Fruit fly (Drosophila melanogaster) whole organism, adult: ENCODE data around the gene CtBP.

Experiments used
- CG11617 ChIP-seq: fragments of 200-800 bp; sonication (Bioruptor generic); optimal IDR thresholded peaks from 2 replicates; lab custom pipeline; 2017; ENCODE audit warnings: mild to moderate bottlenecking, missing biosample characterization, missing genetic modification reagents, missing genetic modification characterization
- CG12768 ChIP-seq: fragments of 200-800 bp; sonication (Bioruptor generic); optimal IDR thresholded peaks from 2 replicates; lab custom pipeline; 2017; ENCODE audit warnings: missing biosample characterization, missing genetic modification characterization, mild to moderate bottlenecking, moderate library complexity, missing genetic modification reagents
- CG14711 ChIP-seq: fragments of 200-800 bp; sonication (Bioruptor generic); optimal IDR thresholded peaks from 2 replicates; lab custom pipeline; 2018; ENCODE audit warnings: missing biosample characterization, mild to moderate bottlenecking, missing genetic modification characterization, moderate library complexity
- CG1620 ChIP-seq: fragments of 200-800 bp; sonication (Bioruptor generic); optimal IDR thresholded peaks from 2 replicates; lab custom pipeline; 2016; ENCODE audit warnings: missing biosample characterization, missing genetic modification characterization
- CG33017 ChIP-seq: fragments of 200-800 bp; sonication (Bioruptor generic); optimal IDR thresholded peaks from 2 replicates; lab custom pipeline; 2018; ENCODE audit warnings: missing biosample characterization, mild to moderate bottlenecking, missing genetic modification characterization, moderate library complexity
- CG5204 ChIP-seq: fragments of 200-800 bp; sonication (Bioruptor generic); optimal IDR thresholded peaks from 2 replicates; lab custom pipeline; 2016; ENCODE audit warnings: missing biosample characterization, missing genetic modification characterization
- CG7045 ChIP-seq: fragments of 200-800 bp; sonication (Bioruptor generic); optimal IDR thresholded peaks from 2 replicates; lab custom pipeline; 2017; ENCODE audit warnings: missing biosample characterization, mild to moderate bottlenecking, missing genetic modification characterization
- CG7101 ChIP-seq: fragments of 200-800 bp; sonication (Bioruptor generic); optimal IDR thresholded peaks from 2 replicates; lab custom pipeline; 2018; ENCODE audit warnings: missing biosample characterization, mild to moderate bottlenecking, missing genetic modification characterization, moderate library complexity
- Clk ChIP-seq: fragments of 200-800 bp; sonication (Bioruptor generic); optimal IDR thresholded peaks from 2 replicates; lab custom pipeline; 2017; ENCODE audit warnings: missing biosample characterization, missing genetic modification characterization
- Crg-1 ChIP-seq: fragments of 200-800 bp; sonication (Bioruptor generic); optimal IDR thresholded peaks from 2 replicates; lab custom pipeline; 2016; ENCODE audit warnings: missing biosample characterization, missing genetic modification characterization
- Hr96 ChIP-seq: fragments of 200-800 bp; sonication (Bioruptor generic); optimal IDR thresholded peaks from 2 replicates; lab custom pipeline; 2016; ENCODE audit warnings: missing biosample characterization, missing genetic modification characterization
- Mnt ChIP-seq: fragments of 200-800 bp; sonication (Bioruptor generic); optimal IDR thresholded peaks from 2 replicates; lab custom pipeline; 2016; ENCODE audit warnings: missing biosample characterization, mild to moderate bottlenecking, missing genetic modification characterization
- bab1 ChIP-seq: fragments of 200-800 bp; sonication (Bioruptor generic); optimal IDR thresholded peaks from 3 replicates; lab custom pipeline; 2019; ENCODE audit warnings: missing biosample characterization, mild to moderate bottlenecking, missing genetic modification characterization, moderate library complexity
- cic ChIP-seq: fragments of 200-800 bp; sonication (Bioruptor generic); optimal IDR thresholded peaks from 2 replicates; lab custom pipeline; 2017; ENCODE audit warnings: missing biosample characterization, mild to moderate bottlenecking, missing genetic modification characterization, moderate library complexity
- cnc ChIP-seq, 2 experiments: fragments of >200 bp; optimal IDR thresholded peaks; 2 replicates each; lab custom pipeline; 2017
- kay ChIP-seq: fragments of 200-800 bp; sonication (Bioruptor generic); peaks from one replicate; lab custom pipeline; 2016; ENCODE audit warnings: missing biosample characterization, missing genetic modification characterization, borderline replicate concordance
- ovo ChIP-seq: fragments of 200-800 bp; sonication (Bioruptor generic); optimal IDR thresholded peaks from 2 replicates; lab custom pipeline; 2016; ENCODE audit warnings: missing biosample characterization, missing genetic modification characterization
- pad ChIP-seq: fragments of 200-800 bp; sonication (Bioruptor generic); optimal IDR thresholded peaks from 3 replicates; lab custom pipeline; 2017; ENCODE audit warnings: missing biosample characterization, missing genetic modification characterization, mild to moderate bottlenecking, moderate library complexity, missing genetic modification reagents
- tj ChIP-seq: fragments of 200-800 bp; sonication (Bioruptor generic); optimal IDR thresholded peaks from 3 replicates; lab custom pipeline; 2017; ENCODE audit warnings: missing biosample characterization, mild to moderate bottlenecking, missing genetic modification characterization, moderate library complexity
- toe ChIP-seq: fragments of 200-800 bp; sonication (Bioruptor generic); optimal IDR thresholded peaks from 2 replicates; lab custom pipeline; 2016; ENCODE audit warnings: missing biosample characterization, missing genetic modification characterization

CtBP gene

dm6 chr3R:13057121-13057805, 45.8 kb downstream of the CtBP start, which contains the start of gene sim:
Gene sim, plus strand, starts transcription at chr3R:13057755.
- no peak for TF ChIP-seq ovo (GFP tag; lab: Kevin White, UChicago)
- TF ChIP-seq Mnt (GFP tag; lab: Kevin White, UChicago): no peak
- TF ChIP-seq CG7101 (tag; lab: Kevin White, UChicago): no peak
- TF ChIP-seq tj: no peak
- TF ChIP-seq CG5204 (GFP tag; lab: Kevin White, UChicago): no peak
- no peak for TF ChIP-seq CG12768 (GFP tag; lab: Kevin White, UChicago)
- no peak for TF ChIP-seq CG14711 (tag; lab: Kevin White, UChicago)
- TF ChIP-seq CG11617: no peak
- TF ChIP-seq cnc (optimal IDR thresholded peaks at IDR 0.05; lab: Kevin White, UChicago): no peak
- no peak for TF ChIP-seq Crg-1 (GFP tag; lab: Kevin White, UChicago)
- no peak for TF ChIP-seq pad (GFP tag; lab: Kevin White, UChicago)
- TF ChIP-seq CG7045: no peak

dm6 chr3R:13063746-13064592, 52.5 kb downstream of the CtBP start:
- TF ChIP-seq Crg-1 (GFP tag; lab: Kevin White, UChicago): no peak
- TF ChIP-seq CG14711 (tag; lab: Kevin White, UChicago): no peak
- no peak for TF ChIP-seq kay
- TF ChIP-seq CG12768 (GFP tag; lab: Kevin White, UChicago): no peak
- no peak for TF ChIP-seq cnc (optimal IDR thresholded peaks at IDR 0.05; lab: Kevin White, UChicago)
- no peak for TF ChIP-seq Hr96 (GFP tag; lab: Kevin White, UChicago)
- TF ChIP-seq bab1: no peak
- no peak for TF ChIP-seq tj
- no peak for TF ChIP-seq CG5204 (GFP tag; lab: Kevin White, UChicago)
- TF ChIP-seq CG1620: no peak
- TF ChIP-seq toe (GFP tag; lab: Kevin White, UChicago): no peak
- TF ChIP-seq Clk (GFP tag; lab: Kevin White, UChicago): no peak
- TF ChIP-seq cic (GFP tag; lab: Kevin White, UChicago): no peak

dm6 chr3R:13065180-13065757, 53.8 kb downstream of the CtBP start:
- TF ChIP-seq Hr96 (GFP tag; lab: Kevin White, UChicago): no peak
- no peak for TF ChIP-seq CG7101 (tag; lab: Kevin White, UChicago)
- TF ChIP-seq toe (GFP tag; lab: Kevin White, UChicago): no peak

- TF ChIP-seq CG14711 (tag; lab: Kevin White, UChicago) (peak; percentile 40), CG33017 (no peak), pad (GFP tag; lab: Kevin White, UChicago) (peak; percentile 6), kay (peak; percentile 74), tj (no peak), CG7101 (tag; lab: Kevin White, UChicago) (peak; percentile 62)
These were observed 56.6 kb downstream of the CtBP start for dm6 chr3R:13068022-13068421.

- no peak for TF ChIP-seq kay
- no peak for TF ChIP-seq CG12768 (GFP tag; lab: Kevin White, UChicago)
- TF ChIP-seq bab1: no peak
- TF ChIP-seq tj: no peak
- TF ChIP-seq Mnt (GFP tag; lab: Kevin White, UChicago): no peak
- TF ChIP-seq CG33017: no peak
- TF ChIP-seq pad (GFP tag; lab: Kevin White, UChicago): no peak
- TF ChIP-seq CG1620: no peak
- no peak for TF ChIP-seq CG11617
- no peak for TF ChIP-seq Clk (GFP tag; lab: Kevin White, UChicago)
- TF ChIP-seq ovo (GFP tag; lab: Kevin White, UChicago): no peak
- no peak for TF ChIP-seq toe (GFP tag; lab: Kevin White, UChicago)
- TF ChIP-seq cic (GFP tag; lab: Kevin White, UChicago): no peak
- TF ChIP-seq CG7045: no peak
- TF ChIP-seq CG14711 (tag; lab: Kevin White, UChicago): no peak
- TF ChIP-seq Hr96 (GFP tag; lab: Kevin White, UChicago): no peak
- no peak for TF ChIP-seq Crg-1 (GFP tag; lab: Kevin White, UChicago)
- TF ChIP-seq cnc (optimal IDR thresholded peaks at IDR 0.05; lab: Kevin White, UChicago): no peak
- no peak for TF ChIP-seq CG5204 (GFP tag; lab: Kevin White, UChicago)
- no peak for TF ChIP-seq CG7101 (tag; lab: Kevin White, UChicago)
These were observed 58.7 kb downstream of the CtBP start for dm6 chr3R:13070011-13070619.

dm6 chr3R:13072052-13072451, 60.6 kb downstream of the CtBP start:
- TF ChIP-seq toe (GFP tag; lab: Kevin White, UChicago): no peak
- TF ChIP-seq CG12768 (GFP tag; lab: Kevin White, UChicago): no peak
- TF ChIP-seq tj: no peak
- no peak for TF ChIP-seq cnc (optimal IDR thresholded peaks at IDR 0.05; lab: Kevin White, UChicago)
- TF ChIP-seq Hr96 (GFP tag; lab: Kevin White, UChicago): no peak
- TF ChIP-seq CG33017: no peak
- no peak for TF ChIP-seq cic (GFP tag; lab: Kevin White, UChicago)
- no peak for TF ChIP-seq pad (GFP tag; lab: Kevin White, UChicago)
- no peak for TF ChIP-seq CG14711 (tag; lab: Kevin White, UChicago)
- no peak for TF ChIP-seq Crg-1 (GFP tag; lab: Kevin White, UChicago)
